Worm (Caenorhabditis elegans) whole organism, L1 larva: ENCODE measurements around the gene scav-1.

Source experiments
- elt-3 ChIP-seq, 6 experiments: fragments of 150-350 bp in 1 of 6; sonication (generic microtip); optimal IDR thresholded peaks; 2 replicates each; lab custom pipeline; 2017 to 2018; ENCODE audit warnings: missing biosample characterization in 6 of 6, missing genetic modification characterization in 6 of 6, inconsistent platforms in 1 of 6
- hpl-2 ChIP-seq: fragments of 150-350 bp; optimal IDR thresholded peaks from 2 replicates; lab custom pipeline; 2014; ENCODE audit warnings: missing biosample characterization, missing genetic modification reagents, missing genetic modification characterization
- lin-15B ChIP-seq: fragments of 150-350 bp; sonication (generic microtip); optimal IDR thresholded peaks from 3 replicates; lab custom pipeline; 2014; ENCODE audit warnings: missing biosample characterization, missing genetic modification characterization
- lsy-2 ChIP-seq, 2 experiments: fragments of 150-350 bp; optimal IDR thresholded peaks; 2 replicates each; lab custom pipeline; 2014; ENCODE audit warnings: missing biosample characterization in 2 of 2, missing genetic modification characterization in 2 of 2
- nhr-12 ChIP-seq: sonication (generic microtip); optimal IDR thresholded peaks from 2 replicates; lab custom pipeline; 2017; ENCODE audit warnings: missing biosample characterization, missing genetic modification characterization
- nhr-76 ChIP-seq: sonication (generic microtip); optimal IDR thresholded peaks from 2 replicates; lab custom pipeline; 2017; ENCODE audit warnings: missing biosample characterization, missing genetic modification characterization

DNA sequence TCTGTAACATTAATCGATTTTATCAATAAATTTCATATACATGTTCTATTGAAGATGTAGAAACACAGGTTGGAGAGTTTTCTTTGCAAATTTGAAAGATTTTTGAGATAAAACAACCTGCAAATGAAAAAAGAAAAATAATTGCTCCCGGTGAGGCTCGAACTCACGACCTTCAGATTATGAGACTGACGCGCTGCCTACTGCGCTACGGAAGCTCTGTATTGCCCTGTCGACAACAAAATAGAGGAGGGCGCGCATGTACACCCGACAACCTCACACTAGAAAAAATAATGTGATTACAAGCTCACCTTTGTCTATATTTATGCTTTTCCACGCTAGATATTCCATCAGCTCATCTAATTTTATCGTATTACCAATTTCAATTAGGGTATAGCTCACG lies 6.9 kb upstream of the scav-1 start:
- TF ChIP-seq lin-15B (tag; lab: Kevin White, UChicago) = no peak
- no peak for TF ChIP-seq nhr-12 (tag; lab: Kevin White, UChicago)
- no peak for TF ChIP-seq elt-3 (tag; optimal IDR thresholded peaks at IDR 0.05; lab: Kevin White, UChicago)
- TF ChIP-seq nhr-76 (tag; lab: Kevin White, UChicago) = no peak
- no peak for TF ChIP-seq hpl-2 (GFP tag; lab: Kevin White, UChicago)
- no peak for TF ChIP-seq lsy-2 (tag; optimal IDR thresholded peaks at IDR 0.05; lab: Kevin White, UChicago)
